Fruit fly (Drosophila melanogaster): ENCODE results near the gene CG2930.

CG2930 gene

DNA sequence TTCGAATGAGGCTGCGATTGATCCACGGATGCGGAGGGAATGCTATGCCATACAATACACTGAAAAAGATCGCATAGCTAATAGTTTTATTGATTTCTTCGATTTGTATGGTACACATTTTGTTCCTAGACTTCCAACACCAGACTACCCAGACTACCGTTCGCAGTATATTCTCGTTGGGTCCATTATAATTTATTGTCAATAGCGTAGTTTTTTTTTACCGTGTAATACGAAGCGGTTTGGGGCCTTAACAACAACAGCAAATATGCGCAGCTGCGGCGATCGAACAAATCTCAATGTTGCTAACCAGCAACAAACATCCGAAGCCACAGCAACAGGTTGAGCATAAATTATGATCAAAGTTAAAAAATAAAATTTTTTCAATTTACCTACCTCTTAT lies 30.1 kb upstream of the CG2930 start:
- TF ChIP-seq cg (GFP tag; optimal IDR thresholded peaks at IDR 0.05): no peak
- TF ChIP-seq Mad (GFP tag; optimal IDR thresholded peaks at IDR 0.05): peak; percentile 68
- peak; percentile 41 for TF ChIP-seq CG10431 (GFP tag; optimal IDR thresholded peaks at IDR 0.05)
- TF ChIP-seq jumu (GFP tag; optimal IDR thresholded peaks at IDR 0.05): peak; percentile 58
- peak; percentile 68 for TF ChIP-seq sqz (GFP tag; optimal IDR thresholded peaks at IDR 0.05)
- peak; percentile 61 for TF ChIP-seq CG34376 (GFP tag; optimal IDR thresholded peaks at IDR 0.05)
- TF ChIP-seq CG14014 (GFP tag; IDR thresholded peaks at IDR 0.05): peak; percentile 85
- TF ChIP-seq nmo (GFP tag; optimal IDR thresholded peaks at IDR 0.05): peak; percentile 81
- peak; percentile 54 for TF ChIP-seq CG18764 (GFP tag; optimal IDR thresholded peaks at IDR 0.05)
- TF ChIP-seq mld (GFP tag; IDR thresholded peaks at IDR 0.05; ENCODE audit: partially characterized antibody): no peak
- TF ChIP-seq CG10209 (GFP tag; optimal IDR thresholded peaks at IDR 0.05): peak; percentile 81
- TF ChIP-seq CG30020 (tag; optimal IDR thresholded peaks at IDR 0.05): no peak
- TF ChIP-seq CG16779 (GFP tag; IDR thresholded peaks at IDR 0.05): 0 out of 2 replicates have a peak, but pooled peaks have one; percentile 35
- peak; percentile 83 for TF ChIP-seq dysf (GFP tag; IDR thresholded peaks at IDR 0.05)
- peak; percentile 66; the same call in 1 of the 2 replicates for TF ChIP-seq CG11696 (GFP tag; IDR thresholded peaks at IDR 0.05)
- peak; percentile 77 for TF ChIP-seq ATbp (GFP tag; optimal IDR thresholded peaks at IDR 0.05)
- no peak for TF ChIP-seq h (optimal IDR thresholded peaks at IDR 0.05)
- peak; percentile 72 for TF ChIP-seq scrt (GFP tag; optimal IDR thresholded peaks at IDR 0.05)
- TF ChIP-seq ranshi (GFP tag; IDR thresholded peaks at IDR 0.05): peak; percentile 59
- peak; percentile 55 for TF ChIP-seq Vsx1 (GFP tag; optimal IDR thresholded peaks at IDR 0.05)
- peak; percentile 53 for TF ChIP-seq CG10959 (GFP tag; IDR thresholded peaks at IDR 0.05)
- no peak for TF ChIP-seq lbe (GFP tag; optimal IDR thresholded peaks at IDR 0.05)
- peak; percentile 56 for TF ChIP-seq da (GFP tag; optimal IDR thresholded peaks at IDR 0.05)
- TF ChIP-seq CG1529 (GFP tag; optimal IDR thresholded peaks at IDR 0.05): peak; percentile 69
- peak; percentile 69 for TF ChIP-seq CG3407 (GFP tag; optimal IDR thresholded peaks at IDR 0.05)
- TF ChIP-seq CG11504 (tag; optimal IDR thresholded peaks at IDR 0.05): peak; percentile 87
- peak; percentile 78 for TF ChIP-seq onecut (GFP tag; IDR thresholded peaks at IDR 0.05)
- TF ChIP-seq danr (GFP tag; IDR thresholded peaks at IDR 0.05): 0 out of 2 replicates have a peak, but pooled peaks have one; percentile 20
- TF ChIP-seq HLHmδ (GFP tag; optimal IDR thresholded peaks at IDR 0.05): no peak
- TF ChIP-seq bcd (GFP tag; optimal IDR thresholded peaks at IDR 0.05): peak; percentile 79
- TF ChIP-seq az2 (GFP tag; optimal IDR thresholded peaks at IDR 0.05): peak; percentile 78
- TF ChIP-seq phol (tag; optimal IDR thresholded peaks at IDR 0.05): peak; percentile 79
- TF ChIP-seq CG10366 (GFP tag; IDR thresholded peaks at IDR 0.05): peak; percentile 69
- TF ChIP-seq CG32532 (GFP tag; IDR thresholded peaks at IDR 0.05): peak; percentile 87
- no peak for TF ChIP-seq hbn (GFP tag; IDR thresholded peaks at IDR 0.05; ENCODE audit: partially characterized antibody)
- TF ChIP-seq Sry-δ (GFP tag; optimal IDR thresholded peaks at IDR 0.05): peak; percentile 39
- TF ChIP-seq CG1024 (GFP tag; IDR thresholded peaks at IDR 0.05): 0 out of 2 replicates have a peak, but pooled peaks have one; percentile 25
- TF ChIP-seq mirr (GFP tag; optimal IDR thresholded peaks at IDR 0.05): peak; percentile 57
- TF ChIP-seq aop (GFP tag; IDR thresholded peaks at IDR 0.05): 0 out of 2 replicates have a peak, but pooled peaks have one; percentile 45
- TF ChIP-seq Fer2 (tag; optimal IDR thresholded peaks at IDR 0.05): peak; percentile 60
- peak; percentile 73 for TF ChIP-seq zfh2 (GFP tag; optimal IDR thresholded peaks at IDR 0.05)
- TF ChIP-seq MBD-R2 (GFP tag; IDR thresholded peaks at IDR 0.05): peak; percentile 40
- peak; percentile 59 for TF ChIP-seq CG7372 (GFP tag; IDR thresholded peaks at IDR 0.05)
- TF ChIP-seq CG7839 (tag; optimal IDR thresholded peaks at IDR 0.05): peak; percentile 84
- peak; percentile 29 for TF ChIP-seq psq (GFP tag; optimal IDR thresholded peaks at IDR 0.05)
- no peak for TF ChIP-seq tll (GFP tag; optimal IDR thresholded peaks at IDR 0.05)
- peak; percentile 17 for TF ChIP-seq Ets97D (GFP tag; optimal IDR thresholded peaks at IDR 0.05)
- TF ChIP-seq CG10147 (GFP tag; optimal IDR thresholded peaks at IDR 0.05): peak; percentile 65
- TF ChIP-seq CG3726 (GFP tag; IDR thresholded peaks at IDR 0.05): 0 out of 3 replicates have a peak, but pooled peaks have one; percentile 50
- 0 out of 2 replicates have a peak, but pooled peaks have one; percentile 14 for TF ChIP-seq rib (GFP tag; IDR thresholded peaks at IDR 0.05)
- TF ChIP-seq CG14965 (GFP tag; optimal IDR thresholded peaks at IDR 0.05; ENCODE audit: borderline replicate concordance): peak; percentile 26

Data from whole organism, embryonic.